Worm (Caenorhabditis elegans) whole organism, L4/young adult: ENCODE measurements around the gene twk-9.

ENCODE experiments used
- W03F9.2 ChIP-seq: fragments of 150-350 bp; optimal IDR thresholded peaks from 2 replicates; lab custom pipeline; 2014; ENCODE audit warnings: missing biosample characterization, missing genetic modification characterization
- dao-5 ChIP-seq: sonication (generic microtip); optimal IDR thresholded peaks from 2 replicates; lab custom pipeline; 2016; ENCODE audit warnings: missing genotype, missing genetic modification characterization, moderate library complexity, missing compliant biosample characterization
- him-1 ChIP-seq: sonication (generic microtip); optimal IDR thresholded peaks from 2 replicates; lab custom pipeline; 2016; ENCODE audit warnings: missing genotype, missing genetic modification reagents, missing genetic modification characterization, missing compliant biosample characterization

DNA sequence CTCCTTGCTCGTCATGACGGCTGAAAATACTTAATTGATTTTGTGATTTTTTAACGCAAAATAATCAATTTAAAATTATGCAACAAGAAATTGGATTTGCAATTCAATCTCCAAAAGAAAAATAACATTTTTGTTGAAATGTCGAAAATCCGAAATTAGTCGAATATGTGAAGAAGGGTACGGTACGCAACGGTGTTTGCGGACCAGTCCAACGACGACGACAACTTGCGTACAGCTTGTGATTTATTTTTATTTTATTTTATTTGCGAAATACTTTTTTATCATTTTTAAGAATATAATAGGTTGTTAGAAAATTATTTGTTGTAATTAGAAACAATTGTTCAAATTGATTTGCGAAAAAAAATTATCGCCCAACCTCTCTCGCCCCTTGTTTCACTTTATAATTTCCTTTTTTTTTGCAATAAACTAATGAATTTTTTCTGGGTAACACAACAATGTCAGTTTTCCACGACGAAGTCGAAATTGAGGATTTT is 13.8 kb downstream of the twk-9 start, which contains the start of the genes dcaf-1 and dph-3:
- peak; percentile 60 for TF ChIP-seq W03F9.2 (tag; lab: Kevin White, UChicago)
- no peak for TF ChIP-seq dao-5 (tag; lab: Kevin White, UChicago)
- TF ChIP-seq him-1 (tag; lab: Kevin White, UChicago): no peak
